Fruit fly (Drosophila melanogaster): Measurements from ENCODE around the gene CG33642.

The CG33642 gene

DNA sequence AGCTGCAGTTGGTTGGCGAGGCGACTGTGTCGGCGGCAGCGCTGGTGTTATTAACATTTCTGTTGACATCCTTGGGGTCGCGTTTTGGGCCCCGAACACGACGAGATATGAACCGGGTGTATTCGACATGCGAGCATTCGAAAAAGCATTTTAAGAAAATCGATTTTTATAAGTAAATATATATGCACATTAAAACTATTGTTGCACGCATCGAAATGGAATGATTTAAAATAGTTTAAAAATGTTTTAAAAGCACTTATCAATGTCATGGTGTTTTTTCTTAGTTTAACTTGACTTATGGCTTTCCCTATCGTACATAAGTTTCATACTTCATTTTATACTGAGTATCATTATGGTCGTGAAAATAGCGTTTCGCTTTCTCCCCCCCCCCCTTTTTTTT lies 8.0 kb upstream of the CG33642 start:
- TF ChIP-seq cnc (optimal IDR thresholded peaks at IDR 0.05) (no peak), CG7045 (GFP tag; optimal IDR thresholded peaks at IDR 0.05) (no peak), Crg-1 (GFP tag; optimal IDR thresholded peaks at IDR 0.05) (no peak), CG14711 (tag; optimal IDR thresholded peaks at IDR 0.05) (no peak), toe (GFP tag; optimal IDR thresholded peaks at IDR 0.05) (no peak), bab1 (GFP tag; optimal IDR thresholded peaks at IDR 0.05) (no peak), CG33017 (tag; optimal IDR thresholded peaks at IDR 0.05) (no peak), Hr96 (GFP tag; optimal IDR thresholded peaks at IDR 0.05) (no peak), CG12768 (GFP tag; optimal IDR thresholded peaks at IDR 0.05) (no peak), CG1620 (GFP tag; optimal IDR thresholded peaks at IDR 0.05) (no peak), CG5204 (GFP tag; optimal IDR thresholded peaks at IDR 0.05) (no peak), tj (GFP tag; optimal IDR thresholded peaks at IDR 0.05) (no peak), ovo (GFP tag; optimal IDR thresholded peaks at IDR 0.05) (no peak), CG7101 (tag; optimal IDR thresholded peaks at IDR 0.05) (no peak), kay (GFP tag; ENCODE audit: borderline replicate concordance) (no peak), Mnt (GFP tag; optimal IDR thresholded peaks at IDR 0.05) (no peak), CG11617 (GFP tag; optimal IDR thresholded peaks at IDR 0.05) (no peak), Clk (GFP tag; optimal IDR thresholded peaks at IDR 0.05) (no peak), pad (GFP tag; optimal IDR thresholded peaks at IDR 0.05) (no peak)

DNA sequence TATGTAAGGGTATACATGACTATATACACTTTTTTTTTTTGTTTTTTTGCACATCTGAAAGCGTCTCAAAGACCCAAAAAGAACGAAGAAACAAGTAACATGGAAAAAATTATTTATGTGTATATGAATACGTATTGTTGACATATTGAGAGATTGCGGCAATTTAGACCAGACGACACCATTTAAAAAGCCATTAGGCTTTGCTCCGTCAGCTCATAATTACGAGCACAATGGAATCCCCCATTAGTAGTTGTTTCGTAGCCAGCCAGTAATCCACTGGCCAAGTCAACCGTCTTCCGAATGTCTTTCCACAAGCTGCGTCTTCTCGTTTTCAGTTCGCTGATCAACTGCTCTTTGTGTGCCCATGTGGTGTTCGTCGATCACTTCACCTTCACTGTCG lies 2.2 kb upstream of the CG33642 start, which contains the start of gene CG33640:
Gene CG33640, plus strand, starts transcription at position 301 of the 400 bp plus-strand sequence.
- TF ChIP-seq bab1 (GFP tag; optimal IDR thresholded peaks at IDR 0.05) (no peak), CG7045 (GFP tag; optimal IDR thresholded peaks at IDR 0.05) (no peak), Mnt (GFP tag; optimal IDR thresholded peaks at IDR 0.05) (no peak), CG14711 (tag; optimal IDR thresholded peaks at IDR 0.05) (no peak), cic (GFP tag; optimal IDR thresholded peaks at IDR 0.05) (no peak), Clk (GFP tag; optimal IDR thresholded peaks at IDR 0.05) (no peak), cnc (optimal IDR thresholded peaks at IDR 0.05) (no peak), tj (GFP tag; optimal IDR thresholded peaks at IDR 0.05) (no peak)

DNA sequence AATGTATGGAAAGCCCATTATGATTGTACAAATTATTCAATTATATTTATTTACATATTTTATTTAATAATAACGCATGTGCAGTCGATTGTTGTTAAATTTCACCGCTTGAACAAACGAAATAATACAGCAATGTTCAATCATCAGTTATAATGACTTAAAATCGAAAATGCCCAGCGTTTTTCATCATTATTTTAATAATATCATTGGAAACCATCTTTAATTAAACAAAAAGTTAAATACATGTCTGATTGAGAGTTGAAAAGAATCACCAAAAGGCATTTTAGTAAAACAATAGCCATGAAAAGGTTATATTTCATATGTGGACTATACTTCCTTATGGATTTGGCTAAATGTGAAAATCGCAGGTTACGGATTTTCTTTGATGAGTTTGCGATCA lies 1.0 kb upstream of the CG33642 start, which contains the start of gene CG33641:
Gene CG33641, plus strand, starts transcription at position 301 of the 400 bp plus-strand sequence.
- TF ChIP-seq CG33017 (tag; optimal IDR thresholded peaks at IDR 0.05), result no peak
- no peak for TF ChIP-seq CG14711 (tag; optimal IDR thresholded peaks at IDR 0.05)
- no peak for TF ChIP-seq Mnt (GFP tag; optimal IDR thresholded peaks at IDR 0.05)
- TF ChIP-seq CG7101 (tag; optimal IDR thresholded peaks at IDR 0.05), result no peak
- TF ChIP-seq Clk (GFP tag; optimal IDR thresholded peaks at IDR 0.05), result no peak
- no peak for TF ChIP-seq pad (GFP tag; optimal IDR thresholded peaks at IDR 0.05)
- no peak for TF ChIP-seq bab1 (GFP tag; optimal IDR thresholded peaks at IDR 0.05)
- TF ChIP-seq cnc (optimal IDR thresholded peaks at IDR 0.05), result no peak
- no peak for TF ChIP-seq CG12768 (GFP tag; optimal IDR thresholded peaks at IDR 0.05)
- no peak for TF ChIP-seq Crg-1 (GFP tag; optimal IDR thresholded peaks at IDR 0.05)
- TF ChIP-seq CG7045 (GFP tag; optimal IDR thresholded peaks at IDR 0.05), result no peak
- no peak for TF ChIP-seq ovo (GFP tag; optimal IDR thresholded peaks at IDR 0.05)
- TF ChIP-seq cic (GFP tag; optimal IDR thresholded peaks at IDR 0.05), result no peak

DNA sequence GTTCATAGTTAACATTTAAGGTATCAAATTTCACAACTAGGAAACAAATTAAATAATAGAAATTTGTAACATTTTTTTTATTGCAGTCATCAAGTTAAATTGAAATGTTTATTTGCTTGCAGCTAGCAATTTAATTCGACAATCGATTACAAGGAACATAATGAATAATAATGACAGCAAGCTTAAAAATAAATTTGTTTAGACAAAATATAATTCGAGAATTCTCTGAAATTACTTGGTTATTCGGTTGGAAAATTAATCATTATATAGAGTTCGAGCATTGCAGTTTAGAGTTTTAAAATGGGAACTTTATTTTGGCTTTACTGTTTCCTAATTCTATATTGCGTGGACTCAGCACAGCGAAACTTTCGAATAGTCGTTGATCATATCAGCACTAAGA lies 999 bp downstream of the CG33642 start, which contains the start of gene CG33643:
Gene CG33643, plus strand, starts transcription at position 301 of the 400 bp plus-strand sequence.
- TF ChIP-seq tj (GFP tag; optimal IDR thresholded peaks at IDR 0.05) (no peak), Hr96 (GFP tag; optimal IDR thresholded peaks at IDR 0.05) (no peak)

DNA sequence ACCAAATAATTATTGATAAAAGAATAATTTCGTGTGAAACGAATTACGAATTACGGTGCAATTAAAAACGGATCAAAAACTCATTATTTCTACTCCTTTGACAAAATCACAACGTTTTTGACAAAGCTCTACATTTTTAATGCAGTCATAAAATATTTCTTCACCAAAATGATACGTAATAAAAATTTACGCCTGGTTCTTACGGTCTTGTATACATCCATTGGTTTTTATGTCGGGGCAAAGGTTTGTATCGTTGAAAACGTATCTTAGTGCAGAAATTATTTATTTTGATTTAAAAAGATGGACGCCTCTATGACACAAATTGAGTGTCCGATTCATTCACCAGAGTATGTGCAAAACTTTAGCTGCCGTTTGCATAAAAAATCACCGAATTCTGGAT lies 2.0 kb downstream of the CG33642 start, which contains the start of gene CG33644:
Gene CG33644, plus strand, starts transcription at position 301 of the 400 bp plus-strand sequence.
- TF ChIP-seq CG14711 (tag; optimal IDR thresholded peaks at IDR 0.05) (no peak), tj (GFP tag; optimal IDR thresholded peaks at IDR 0.05) (no peak), toe (GFP tag; optimal IDR thresholded peaks at IDR 0.05) (no peak), CG33017 (tag; optimal IDR thresholded peaks at IDR 0.05) (no peak), Mnt (GFP tag; optimal IDR thresholded peaks at IDR 0.05) (no peak), Clk (GFP tag; optimal IDR thresholded peaks at IDR 0.05) (no peak), CG5204 (GFP tag; optimal IDR thresholded peaks at IDR 0.05) (no peak), bab1 (GFP tag; optimal IDR thresholded peaks at IDR 0.05) (no peak), kay (GFP tag; ENCODE audit: borderline replicate concordance) (no peak), CG7045 (GFP tag; optimal IDR thresholded peaks at IDR 0.05) (no peak), pad (GFP tag; optimal IDR thresholded peaks at IDR 0.05) (no peak), Hr96 (GFP tag; optimal IDR thresholded peaks at IDR 0.05) (no peak), CG7101 (tag; optimal IDR thresholded peaks at IDR 0.05) (no peak)

DNA sequence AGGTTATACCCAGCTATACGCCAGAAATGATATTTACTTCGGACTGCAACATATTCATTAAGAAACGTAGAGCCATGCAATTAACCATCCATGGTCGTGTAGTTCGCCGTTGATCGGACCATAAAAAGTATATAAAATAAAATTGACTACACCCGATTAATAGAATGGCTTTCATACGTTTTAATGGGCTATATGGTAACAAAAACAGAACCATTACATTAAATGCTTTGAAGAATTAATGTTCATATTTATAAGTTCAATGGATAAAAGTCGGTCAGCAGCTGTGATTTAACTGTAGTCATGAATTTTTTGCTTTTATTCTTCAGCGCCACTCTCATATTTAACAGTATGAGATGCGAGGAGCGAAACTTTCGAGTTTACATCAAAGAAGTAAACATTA lies 2.7 kb downstream of the CG33642 start, which contains the start of gene CG33645:
Gene CG33645, plus strand, starts transcription at position 301 of the 400 bp plus-strand sequence.
- TF ChIP-seq CG7101 (tag; optimal IDR thresholded peaks at IDR 0.05) (no peak), Hr96 (GFP tag; optimal IDR thresholded peaks at IDR 0.05) (no peak), CG5204 (GFP tag; optimal IDR thresholded peaks at IDR 0.05) (no peak), Mnt (GFP tag; optimal IDR thresholded peaks at IDR 0.05) (no peak), CG11617 (GFP tag; optimal IDR thresholded peaks at IDR 0.05) (no peak), CG14711 (tag; optimal IDR thresholded peaks at IDR 0.05) (no peak), pad (GFP tag; optimal IDR thresholded peaks at IDR 0.05) (no peak), Crg-1 (GFP tag; optimal IDR thresholded peaks at IDR 0.05) (no peak)

DNA sequence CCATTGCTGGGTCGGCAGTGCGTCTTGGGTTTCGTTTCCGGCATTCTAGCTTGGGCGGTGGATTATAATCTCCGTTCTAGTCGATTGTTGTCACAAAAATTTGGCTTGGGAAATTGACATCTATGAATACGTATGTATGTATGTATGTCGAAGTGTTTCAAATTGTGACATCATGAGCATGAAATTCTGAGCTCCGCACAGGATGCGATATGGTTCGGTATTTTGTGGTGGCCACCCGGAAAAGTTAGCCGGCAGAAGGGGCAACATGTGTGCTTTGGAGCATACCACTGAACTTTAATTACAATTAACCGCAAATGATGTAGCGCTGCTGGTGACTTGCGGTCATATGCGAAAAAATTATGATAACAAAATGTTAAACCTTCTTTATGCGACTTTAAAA lies 5.9 kb downstream of the CG33642 start, which contains the start of gene CG15638:
Gene CG15638, minus strand, starts transcription at position 101 of the 400 bp plus-strand sequence.
- TF ChIP-seq kay (GFP tag; ENCODE audit: borderline replicate concordance) (peak; percentile 12), toe (GFP tag; optimal IDR thresholded peaks at IDR 0.05) (no peak)

Data from whole organism, adult.